Fruit fly (Drosophila melanogaster) whole organism, embryonic: ENCODE data around the gene mthl9.
A peak's percentile ranks its signal among the peaks of the same experiment; 100 is the strongest.

Source experiments
- CG1024 ChIP-seq: fragments of 200-800 bp; sonication (Bioruptor generic); IDR thresholded peaks from 2 replicates; pipeline ENCODE4 v1.3.6; 2022; ENCODE audit warnings: missing biosample characterization, missing genetic modification characterization
- CG11085 ChIP-seq: fragments of 200-800 bp; sonication (Bioruptor generic); IDR thresholded peaks from 2 replicates; pipeline ENCODE4 v1.3.6; 2022; ENCODE audit warnings: missing biosample characterization, missing genetic modification characterization
- CG12104 ChIP-seq: fragments of 200-800 bp; sonication (Bioruptor generic); optimal IDR thresholded peaks from 3 replicates; lab custom pipeline; 2016; ENCODE audit warnings: missing biosample characterization, missing genetic modification characterization
- CG12236 ChIP-seq: fragments of 200-800 bp; sonication (Bioruptor generic); optimal IDR thresholded peaks from 2 replicates; lab custom pipeline; 2016; ENCODE audit warnings: missing biosample characterization, missing genetic modification characterization
- CG13296 ChIP-seq: fragments of 200-800 bp; sonication (Bioruptor generic); optimal IDR thresholded peaks from 3 replicates; lab custom pipeline; 2018; ENCODE audit warnings: missing biosample characterization, mild to moderate bottlenecking, missing genetic modification characterization
- CG14667 ChIP-seq: fragments of 200-800 bp; sonication (Bioruptor generic); IDR thresholded peaks from 2 replicates; pipeline ENCODE4 v1.3.6; 2022; ENCODE audit warnings: missing biosample characterization, missing genetic modification characterization
- CG17186 ChIP-seq: fragments of 200-800 bp; sonication (Bioruptor generic); optimal IDR thresholded peaks from 3 replicates; lab custom pipeline; 2017; ENCODE audit warnings: missing biosample characterization, missing genetic modification reagents, missing genetic modification characterization
- CG17361 ChIP-seq: fragments of 200-800 bp; sonication (Bioruptor generic); IDR thresholded peaks from 3 replicates; pipeline ENCODE4 v1.3.6; 2022; ENCODE audit warnings: missing biosample characterization, missing genetic modification characterization
- CG17568 ChIP-seq: fragments of 200-800 bp; sonication (Bioruptor generic); optimal IDR thresholded peaks from 2 replicates; lab custom pipeline; 2018; ENCODE audit warnings: missing biosample characterization, mild to moderate bottlenecking, missing genetic modification characterization, moderate library complexity
- CG18619 ChIP-seq: fragments of 200-800 bp; sonication (Bioruptor generic); optimal IDR thresholded peaks from 3 replicates; lab custom pipeline; 2017; ENCODE audit warnings: missing biosample characterization, mild to moderate bottlenecking, missing genetic modification characterization
- CG2199 ChIP-seq: fragments of 200-800 bp; sonication (Bioruptor generic); IDR thresholded peaks from 3 replicates; pipeline ENCODE4 v1.3.6; 2022; ENCODE audit warnings: missing biosample characterization, missing genetic modification characterization
- CG2889 ChIP-seq: fragments of 200-800 bp; sonication (Bioruptor generic); IDR thresholded peaks from 3 replicates; pipeline ENCODE4 v1.3.6; 2022; ENCODE audit warnings: missing biosample characterization, missing genetic modification characterization
- CG3995 ChIP-seq: fragments of 200-800 bp; sonication (Bioruptor generic); optimal IDR thresholded peaks from 3 replicates; lab custom pipeline; 2016; ENCODE audit warnings: missing biosample characterization, missing genetic modification characterization
- CG4404 ChIP-seq: fragments of 200-800 bp; sonication (Bioruptor generic); IDR thresholded peaks from 2 replicates; pipeline ENCODE4 v1.3.6; 2022; ENCODE audit warnings: missing biosample characterization, missing genetic modification characterization
- CG6272 ChIP-seq: fragments of 200-800 bp; sonication (Bioruptor generic); IDR thresholded peaks from 2 replicates; pipeline ENCODE4 v1.3.6; 2022; ENCODE audit warnings: missing biosample characterization, missing genetic modification characterization
- CG6765 ChIP-seq: fragments of 200-800 bp; sonication (Bioruptor generic); optimal IDR thresholded peaks from 3 replicates; lab custom pipeline; 2017; ENCODE audit warnings: missing biosample characterization, mild to moderate bottlenecking, missing genetic modification characterization
- CG7372 ChIP-seq: fragments of 200-800 bp; sonication (Bioruptor generic); IDR thresholded peaks from 2 replicates; pipeline ENCODE4 v1.3.6; 2022; ENCODE audit warnings: missing biosample characterization, missing genetic modification characterization
- CG9817 ChIP-seq: fragments of 200-800 bp; sonication (Bioruptor generic); optimal IDR thresholded peaks from 2 replicates; lab custom pipeline; 2018; ENCODE audit warnings: missing biosample characterization, mild to moderate bottlenecking, missing genetic modification characterization, moderate library complexity
- CTCF ChIP-seq: fragments of 200-800 bp; sonication (Bioruptor generic); optimal IDR thresholded peaks from 2 replicates; lab custom pipeline; 2017; ENCODE audit warnings: missing biosample characterization, mild to moderate bottlenecking, missing genetic modification characterization, moderate library complexity
- Dref ChIP-seq: fragments of 200-800 bp; sonication (Bioruptor generic); IDR thresholded peaks from 2 replicates; pipeline ENCODE4 v1.3.6; 2022; ENCODE audit warnings: missing biosample characterization, missing genetic modification characterization
- Drgx ChIP-seq: fragments of 200-800 bp; sonication (Bioruptor generic); IDR thresholded peaks from 2 replicates; pipeline ENCODE4 v1.3.6; 2022; ENCODE audit warnings: missing biosample characterization, missing genetic modification characterization
- Ets97D ChIP-seq: fragments of 200-800 bp; sonication (Bioruptor generic); optimal IDR thresholded peaks from 3 replicates; lab custom pipeline; 2016; ENCODE audit warnings: missing biosample characterization, missing genetic modification characterization
- H2.0 ChIP-seq: fragments of 200-800 bp; sonication (Bioruptor generic); IDR thresholded peaks from 2 replicates; pipeline ENCODE4 v1.3.6; 2022; ENCODE audit warnings: missing biosample characterization, missing genetic modification characterization
- HLH3B ChIP-seq: fragments of 200-800 bp; sonication (Bioruptor generic); IDR thresholded peaks from 2 replicates; pipeline ENCODE4 v1.3.6; 2022; ENCODE audit warnings: missing biosample characterization, missing genetic modification characterization
- Hr39 ChIP-seq: fragments of >200 bp; optimal IDR thresholded peaks from 2 replicates; lab custom pipeline; 2017
- NC2α ChIP-seq: fragments of 200-800 bp; sonication (Bioruptor generic); optimal IDR thresholded peaks from 2 replicates; lab custom pipeline; 2016; ENCODE audit warnings: missing biosample characterization, missing genetic modification characterization
- NK7.1 ChIP-seq: fragments of 200-800 bp; sonication (Bioruptor generic); optimal IDR thresholded peaks from 3 replicates; lab custom pipeline; 2016; ENCODE audit warnings: missing biosample characterization, missing genetic modification characterization
- ac ChIP-seq: fragments of 200-800 bp; sonication (Bioruptor generic); optimal IDR thresholded peaks from 3 replicates; lab custom pipeline; 2017; ENCODE audit warnings: missing biosample characterization, mild to moderate bottlenecking, missing genetic modification characterization
- ap ChIP-seq: fragments of 200-800 bp; sonication (Bioruptor generic); IDR thresholded peaks from 2 replicates; pipeline ENCODE4 v1.3.6; 2022; ENCODE audit warnings: missing biosample characterization, missing genetic modification characterization
- danr ChIP-seq: fragments of 200-800 bp; sonication (Bioruptor generic); IDR thresholded peaks from 2 replicates; pipeline ENCODE4 v1.3.6; 2022; ENCODE audit warnings: missing biosample characterization, missing genetic modification characterization
- dimm ChIP-seq: fragments of 200-800 bp; sonication (Bioruptor generic); IDR thresholded peaks from 2 replicates; pipeline ENCODE4 v1.3.6; 2022; ENCODE audit warnings: missing biosample characterization, missing genetic modification characterization
- gcm2 ChIP-seq: fragments of 200-800 bp; sonication (Bioruptor generic); optimal IDR thresholded peaks from 2 replicates; lab custom pipeline; 2016; ENCODE audit warnings: missing biosample characterization, missing genetic modification characterization
- gsb ChIP-seq: fragments of 200-800 bp; sonication (Bioruptor generic); IDR thresholded peaks from 2 replicates; pipeline ENCODE4 v1.3.6; 2022; ENCODE audit warnings: missing biosample characterization, missing genetic modification characterization
- gt ChIP-seq: fragments of 200-800 bp; sonication (Bioruptor generic); IDR thresholded peaks from 2 replicates; pipeline ENCODE4 v1.3.6; 2022; ENCODE audit warnings: missing biosample characterization, missing genetic modification characterization
- h ChIP-seq: fragments of >200 bp; optimal IDR thresholded peaks from 2 replicates; lab custom pipeline; 2017
- hth ChIP-seq: fragments of >200 bp; optimal IDR thresholded peaks from 2 replicates; lab custom pipeline; 2017; ENCODE audit warnings: inconsistent platforms
- maf-S ChIP-seq: fragments of 200-800 bp; sonication (Bioruptor generic); optimal IDR thresholded peaks from 2 replicates; lab custom pipeline; 2016; ENCODE audit warnings: missing biosample characterization, missing genetic modification characterization
- nerfin-1 ChIP-seq: fragments of 200-800 bp; sonication (Bioruptor generic); optimal IDR thresholded peaks from 3 replicates; lab custom pipeline; 2019; ENCODE audit warnings: missing biosample characterization, mild to moderate bottlenecking, missing genetic modification characterization, moderate library complexity
- nmo ChIP-seq: fragments of 200-800 bp; sonication (Bioruptor generic); optimal IDR thresholded peaks from 2 replicates; lab custom pipeline; 2018; ENCODE audit warnings: missing biosample characterization, mild to moderate bottlenecking, missing genetic modification characterization, moderate library complexity
- psq ChIP-seq: fragments of 200-800 bp; sonication (Bioruptor generic); optimal IDR thresholded peaks from 2 replicates; lab custom pipeline; 2017; ENCODE audit warnings: missing biosample characterization, missing genetic modification characterization
- row ChIP-seq: fragments of 200-800 bp; sonication (Bioruptor generic); IDR thresholded peaks from 3 replicates; pipeline ENCODE4 v1.3.6; 2022; ENCODE audit warnings: missing biosample characterization, missing genetic modification characterization
- run ChIP-seq: fragments of 200-800 bp; sonication (Bioruptor generic); optimal IDR thresholded peaks from 3 replicates; lab custom pipeline; 2018; ENCODE audit warnings: missing biosample characterization, mild to moderate bottlenecking, missing genetic modification characterization
- sens ChIP-seq: fragments of 200-800 bp; sonication (Bioruptor generic); peaks from one replicate; lab custom pipeline; 2016; ENCODE audit warnings: missing biosample characterization, missing genetic modification characterization
- sna ChIP-seq: fragments of 200-800 bp; sonication (Bioruptor generic); IDR thresholded peaks from 2 replicates; pipeline ENCODE4 v1.3.6; 2022; ENCODE audit warnings: missing biosample characterization, missing genetic modification characterization; ENCODE audit not compliant: partially characterized antibody
- so ChIP-seq: fragments of 200-800 bp; sonication (Bioruptor generic); IDR thresholded peaks from 3 replicates; pipeline ENCODE4 v1.3.6; 2022; ENCODE audit warnings: missing biosample characterization, missing genetic modification characterization
- vfl ChIP-seq: fragments of 200-800 bp; sonication (Bioruptor generic); optimal IDR thresholded peaks from 2 replicates; lab custom pipeline; 2016; ENCODE audit warnings: missing biosample characterization, missing genetic modification characterization
- vvl ChIP-seq: fragments of 200-800 bp; sonication (Bioruptor generic); IDR thresholded peaks from 2 replicates; pipeline ENCODE4 v1.3.6; 2022; ENCODE audit warnings: missing biosample characterization, missing genetic modification characterization
- zen ChIP-seq: fragments of 200-800 bp; sonication (Bioruptor generic); optimal IDR thresholded peaks from 3 replicates; lab custom pipeline; 2018; ENCODE audit warnings: missing biosample characterization, mild to moderate bottlenecking, missing genetic modification characterization, moderate library complexity

Gene mthl9

dm6 chr3L:292146-292776 is 39.8 kb downstream of the mthl9 start (continued):
- TF ChIP-seq H2.0 (no peak), CG18619 (GFP tag; lab: Kevin White, UChicago) (no peak), CG7372 (no peak), nerfin-1 (tag; lab: Kevin White, UChicago) (peak; percentile 40), CG12236 (GFP tag; lab: Kevin White, UChicago) (no peak), CG17186 (GFP tag; lab: Kevin White, UChicago) (peak; percentile 75), CG6765 (GFP tag; lab: Kevin White, UChicago) (no peak), Hr39 (lab: Kevin White, UChicago) (no peak), CG13296 (GFP tag; lab: Kevin White, UChicago) (no peak), Drgx (GFP tag; lab: Robert Waterston, UW) (no peak), danr (GFP tag; lab: Robert Waterston, UW) (no peak), row (GFP tag; lab: Robert Waterston, UW) (peak; percentile 10; the same call in 1 of the 3 replicates), NC2α (GFP tag; lab: Kevin White, UChicago) (no peak), Ets97D (GFP tag; lab: Kevin White, UChicago) (peak; percentile 71), CG11085 (GFP tag; lab: Robert Waterston, UW) (no peak), so (no peak), sens (GFP tag; lab: Kevin White, UChicago) (peak; percentile 44), h (lab: Kevin White, UChicago) (no peak), sna (GFP tag; lab: Robert Waterston, UW) (no peak; the same call in 1 of the 2 replicates), gt (GFP tag; lab: Robert Waterston, UW) (no peak), CG17568 (GFP tag; lab: Kevin White, UChicago) (no peak), nmo (GFP tag; lab: Kevin White, UChicago) (peak; percentile 27), ap (GFP tag; lab: Robert Waterston, UW) (no peak), Dref (GFP tag; lab: Robert Waterston, UW) (0 out of 2 replicates have a peak, but pooled peaks have one; percentile 29), CG12104 (GFP tag; lab: Kevin White, UChicago) (no peak), vvl (GFP tag; lab: Robert Waterston, UW) (peak; percentile 54), CG2889 (GFP tag; lab: Robert Waterston, UW) (no peak), CG9817 (tag; lab: Kevin White, UChicago) (no peak), CG1024 (GFP tag; lab: Robert Waterston, UW) (no peak), CG3995 (GFP tag; lab: Kevin White, UChicago) (no peak), CTCF (peak; percentile 57), NK7.1 (GFP tag; lab: Kevin White, UChicago) (no peak), ac (peak; percentile 11), maf-S (GFP tag; lab: Kevin White, UChicago) (no peak), hth (lab: Kevin White, UChicago) (no peak), gsb (GFP tag; lab: Robert Waterston, UW) (no peak), CG2199 (GFP tag; lab: Robert Waterston, UW) (peak; percentile 25; the same call in 1 of the 3 replicates), zen (tag; lab: Kevin White, UChicago) (no peak), CG4404 (no peak), CG17361 (GFP tag; lab: Robert Waterston, UW) (peak; percentile 40; the same call in 1 of the 3 replicates), dimm (no peak), gcm2 (GFP tag; lab: Kevin White, UChicago) (no peak), psq (GFP tag; lab: Kevin White, UChicago) (no peak), run (tag; lab: Kevin White, UChicago) (no peak), CG6272 (GFP tag; lab: Robert Waterston, UW) (no peak), HLH3B (GFP tag; lab: Robert Waterston, UW) (no peak), vfl (GFP tag; lab: Kevin White, UChicago) (no peak), CG14667 (GFP tag; lab: Robert Waterston, UW) (no peak)
